Fruit fly (Drosophila melanogaster) whole organism, prepupa: ENCODE results near the gene CG7341.

Source experiments
- CG10631 ChIP-seq: fragments of 200-800 bp; sonication (Bioruptor generic); optimal IDR thresholded peaks from 2 replicates; lab custom pipeline; 2016; ENCODE audit warnings: missing biosample characterization, missing genetic modification characterization
- CG10669 ChIP-seq: fragments of 200-800 bp; sonication (Bioruptor generic); optimal IDR thresholded peaks from 3 replicates; lab custom pipeline; 2018; ENCODE audit warnings: missing biosample characterization, mild to moderate bottlenecking, missing genetic modification characterization, moderate library complexity
- CG11294 ChIP-seq: fragments of 200-800 bp; sonication (Bioruptor generic); IDR thresholded peaks from 2 replicates; pipeline ENCODE4 v1.3.6; 2022; ENCODE audit warnings: missing biosample characterization, missing genetic modification characterization
- CG11762 ChIP-seq: fragments of 200-800 bp; sonication (Bioruptor generic); optimal IDR thresholded peaks from 3 replicates; lab custom pipeline; 2016; ENCODE audit warnings: missing biosample characterization, missing genetic modification characterization; ENCODE audit not compliant: insufficient read depth
- CG11902 ChIP-seq: fragments of 200-800 bp; sonication (Bioruptor generic); optimal IDR thresholded peaks from 3 replicates; lab custom pipeline; 2016; ENCODE audit warnings: missing biosample characterization, missing genetic modification characterization
- CG15336 ChIP-seq: fragments of 200-800 bp; sonication (Bioruptor generic); IDR thresholded peaks from 2 replicates; pipeline ENCODE4 v1.3.6; 2022; ENCODE audit warnings: missing biosample characterization, missing genetic modification characterization
- CG16779 ChIP-seq: fragments of 200-800 bp; sonication (Bioruptor generic); optimal IDR thresholded peaks from 3 replicates; lab custom pipeline; 2017; ENCODE audit warnings: missing biosample characterization, mild to moderate bottlenecking, missing genetic modification characterization
- CG3032 ChIP-seq: fragments of 200-800 bp; optimal IDR thresholded peaks from 2 replicates; lab custom pipeline; 2019; ENCODE audit warnings: missing biosample characterization, mild to moderate bottlenecking, missing genetic modification characterization, moderate library complexity
- CG31627 ChIP-seq: fragments of 200-800 bp; sonication (Bioruptor generic); optimal IDR thresholded peaks from 3 replicates; lab custom pipeline; 2016; ENCODE audit warnings: missing biosample characterization, missing genetic modification characterization
- CG34406 ChIP-seq: fragments of 200-800 bp; sonication (Bioruptor generic); optimal IDR thresholded peaks from 3 replicates; lab custom pipeline; 2016; ENCODE audit warnings: missing biosample characterization, missing genetic modification characterization
- CG3919 ChIP-seq: fragments of 200-800 bp; sonication (Bioruptor generic); optimal IDR thresholded peaks from 3 replicates; lab custom pipeline; 2016; ENCODE audit warnings: missing biosample characterization, missing genetic modification characterization
- CG4318 ChIP-seq: fragments of 200-800 bp; sonication (Bioruptor generic); optimal IDR thresholded peaks from 3 replicates; lab custom pipeline; 2017; ENCODE audit warnings: missing biosample characterization, mild to moderate bottlenecking, missing genetic modification characterization
- CG6276 ChIP-seq: fragments of 200-800 bp; sonication (Bioruptor generic); optimal IDR thresholded peaks from 2 replicates; lab custom pipeline; 2017; ENCODE audit warnings: missing biosample characterization, mild to moderate bottlenecking, missing genetic modification characterization
- CG6792 ChIP-seq: fragments of 200-800 bp; sonication (Bioruptor generic); optimal IDR thresholded peaks from 3 replicates; lab custom pipeline; 2016; ENCODE audit warnings: missing biosample characterization, missing genetic modification characterization
- CG6808 ChIP-seq: fragments of 200-800 bp; sonication (Bioruptor generic); optimal IDR thresholded peaks from 3 replicates; lab custom pipeline; 2017; ENCODE audit warnings: missing biosample characterization, missing genetic modification characterization, mild to moderate bottlenecking, moderate library complexity, missing genetic modification reagents
- CG6854 ChIP-seq: fragments of 200-800 bp; sonication (Bioruptor generic); optimal IDR thresholded peaks from 2 replicates; lab custom pipeline; 2017; ENCODE audit warnings: missing biosample characterization, mild to moderate bottlenecking, missing genetic modification characterization
- CG8119 ChIP-seq: fragments of 200-800 bp; sonication (Bioruptor generic); IDR thresholded peaks from 3 replicates; pipeline ENCODE4 v1.3.6; 2022; ENCODE audit warnings: missing biosample characterization, missing genetic modification characterization
- CG8319 ChIP-seq: fragments of 200-800 bp; sonication (Bioruptor generic); optimal IDR thresholded peaks from 3 replicates; lab custom pipeline; 2016; ENCODE audit warnings: missing biosample characterization, missing genetic modification characterization
- CG8632 ChIP-seq: fragments of 200-800 bp; sonication (Bioruptor generic); optimal IDR thresholded peaks from 3 replicates; lab custom pipeline; 2016; ENCODE audit warnings: missing biosample characterization, missing genetic modification characterization
- CG9139 ChIP-seq: fragments of 200-800 bp; sonication (Bioruptor generic); optimal IDR thresholded peaks from 3 replicates; lab custom pipeline; 2017; ENCODE audit warnings: missing biosample characterization, mild to moderate bottlenecking, missing genetic modification characterization
- Eip75B ChIP-seq: fragments of 200-800 bp; sonication (Bioruptor generic); optimal IDR thresholded peaks from 3 replicates; lab custom pipeline; 2016; ENCODE audit warnings: missing biosample characterization, missing genetic modification characterization
- Eip78C ChIP-seq: fragments of 200-800 bp; sonication (Bioruptor generic); peaks from one replicate; lab custom pipeline; 2016; ENCODE audit warnings: missing biosample characterization, missing genetic modification characterization
- Eip93F ChIP-seq: fragments of 200-800 bp; sonication (Bioruptor generic); optimal IDR thresholded peaks from 2 replicates; lab custom pipeline; 2016; ENCODE audit warnings: missing biosample characterization, mild to moderate bottlenecking, missing genetic modification characterization
- Ets21C ChIP-seq: fragments of 200-800 bp; sonication (Bioruptor generic); optimal IDR thresholded peaks from 3 replicates; lab custom pipeline; 2016; ENCODE audit warnings: missing biosample characterization, missing genetic modification characterization
- Ets96B ChIP-seq: fragments of 200-800 bp; optimal IDR thresholded peaks from 2 replicates; lab custom pipeline; 2019; ENCODE audit warnings: missing biosample characterization, mild to moderate bottlenecking, missing genetic modification characterization, moderate library complexity
- Gug ChIP-seq: fragments of 200-800 bp; sonication (Bioruptor generic); IDR thresholded peaks from 2 replicates; pipeline ENCODE4 v1.3.6; 2022; ENCODE audit warnings: missing biosample characterization, missing genetic modification characterization
- Hr38 ChIP-seq: sonication (Bioruptor generic); optimal IDR thresholded peaks from 2 replicates; lab custom pipeline; 2016; ENCODE audit warnings: missing biosample characterization, missing genetic modification characterization
- Hr39 ChIP-seq: fragments of 200-800 bp; sonication (Bioruptor generic); optimal IDR thresholded peaks from 2 replicates; lab custom pipeline; 2016; ENCODE audit warnings: missing biosample characterization, missing genetic modification characterization
- Hr4 ChIP-seq: fragments of 200-800 bp; sonication (Bioruptor generic); optimal IDR thresholded peaks from 3 replicates; lab custom pipeline; 2016; ENCODE audit warnings: missing biosample characterization, missing genetic modification characterization
- Met ChIP-seq: fragments of 200-800 bp; sonication (Bioruptor generic); optimal IDR thresholded peaks from 3 replicates; lab custom pipeline; 2016; ENCODE audit warnings: missing biosample characterization, missing genetic modification characterization
- OdsH ChIP-seq: fragments of 200-800 bp; sonication (Bioruptor generic); optimal IDR thresholded peaks from 3 replicates; lab custom pipeline; 2016; ENCODE audit warnings: missing biosample characterization, missing genetic modification characterization
- Sox14 ChIP-seq: fragments of 200-800 bp; sonication (Bioruptor generic); optimal IDR thresholded peaks from 3 replicates; lab custom pipeline; 2016; ENCODE audit warnings: missing biosample characterization, missing genetic modification characterization
- achi ChIP-seq: fragments of 200-800 bp; sonication (Bioruptor generic); optimal IDR thresholded peaks from 3 replicates; lab custom pipeline; 2016; ENCODE audit warnings: missing biosample characterization, missing genetic modification characterization
- cyc ChIP-seq: fragments of 200-800 bp; sonication (Bioruptor generic); optimal IDR thresholded peaks from 3 replicates; lab custom pipeline; 2016; ENCODE audit warnings: missing biosample characterization, missing genetic modification characterization
- dac ChIP-seq: fragments of 200-800 bp; sonication (Bioruptor generic); optimal IDR thresholded peaks from 2 replicates; lab custom pipeline; 2017; ENCODE audit warnings: missing biosample characterization, mild to moderate bottlenecking, missing genetic modification characterization
- dsx ChIP-seq: fragments of 200-800 bp; optimal IDR thresholded peaks from 3 replicates; lab custom pipeline; 2019; ENCODE audit warnings: missing biosample characterization, mild to moderate bottlenecking, missing genetic modification characterization, moderate library complexity; ENCODE audit not compliant: poor library complexity, severe bottlenecking
- eg ChIP-seq: fragments of 200-800 bp; sonication (Bioruptor generic); IDR thresholded peaks from 3 replicates; pipeline ENCODE4 v1.3.6; 2022; ENCODE audit warnings: missing biosample characterization, missing genetic modification characterization
- esn ChIP-seq: fragments of 200-800 bp; sonication (Bioruptor generic); optimal IDR thresholded peaks from 2 replicates; lab custom pipeline; 2016; ENCODE audit warnings: missing biosample characterization, mild to moderate bottlenecking, missing genetic modification characterization, moderate library complexity
- fd59A ChIP-seq: fragments of 200-800 bp; sonication (Bioruptor generic); optimal IDR thresholded peaks from 2 replicates; lab custom pipeline; 2017; ENCODE audit warnings: missing biosample characterization, mild to moderate bottlenecking, missing genetic modification characterization, missing genetic modification reagents
- lz ChIP-seq: fragments of 200-800 bp; sonication (Bioruptor generic); optimal IDR thresholded peaks from 3 replicates; lab custom pipeline; 2016; ENCODE audit warnings: missing biosample characterization, missing genetic modification characterization
- net ChIP-seq: fragments of 200-800 bp; sonication (Bioruptor generic); optimal IDR thresholded peaks from 3 replicates; lab custom pipeline; 2016; ENCODE audit warnings: missing biosample characterization, missing genetic modification characterization
- salr ChIP-seq, 2 experiments: fragments of 200-800 bp; sonication (Bioruptor generic); optimal IDR thresholded peaks; 3 replicates each; lab custom pipeline; 2016 to 2018; ENCODE audit warnings: missing biosample characterization in 2 of 2, missing genetic modification characterization in 2 of 2, mild to moderate bottlenecking in 1 of 2
- spab ChIP-seq: fragments of 200-800 bp; sonication (Bioruptor generic); optimal IDR thresholded peaks from 2 replicates; lab custom pipeline; 2017; ENCODE audit warnings: missing biosample characterization, mild to moderate bottlenecking, missing genetic modification characterization, missing genetic modification reagents
- svp ChIP-seq: fragments of 200-800 bp; sonication (Bioruptor generic); peaks from one replicate; lab custom pipeline; 2016; ENCODE audit warnings: missing biosample characterization, missing genetic modification characterization
- vri ChIP-seq: fragments of 200-800 bp; sonication (Bioruptor generic); optimal IDR thresholded peaks from 3 replicates; lab custom pipeline; 2016; ENCODE audit warnings: missing biosample characterization, mild to moderate bottlenecking, missing genetic modification characterization

Gene CG7341

dm6 chr3L:18062959-18063510 lies 49.7 kb upstream of the CG7341 start (continued):
- TF ChIP-seq dsx (GFP tag; lab: Kevin White, UChicago): peak; percentile 85
- TF ChIP-seq OdsH: peak; percentile 77
- TF ChIP-seq CG6854 (GFP tag; lab: Kevin White, UChicago): peak; percentile 26
- peak; percentile 80 for TF ChIP-seq Gug (GFP tag; lab: Robert Waterston, UW)
- peak; percentile 61 for TF ChIP-seq spab (GFP tag; lab: Kevin White, UChicago)
- peak; percentile 71 for TF ChIP-seq CG3919 (GFP tag; lab: Kevin White, UChicago)
- peak; percentile 13 for TF ChIP-seq CG8319 (GFP tag; lab: Kevin White, UChicago)
- TF ChIP-seq CG15336 (GFP tag; lab: Robert Waterston, UW): peak; percentile 77
- TF ChIP-seq Hr38 (GFP tag; lab: Kevin White, UChicago): no peak
- peak; percentile 82 for TF ChIP-seq net (GFP tag; lab: Kevin White, UChicago)
- peak; percentile 75 for TF ChIP-seq Sox14

dm6 chr3L:18064632-18065482 lies 47.9 kb upstream of the CG7341 start, which contains the start of gene Eip75B:
TSS of gene Eip75B (minus strand) at chr3L:18064696.
- TF ChIP-seq Hr39 (GFP tag; lab: Kevin White, UChicago) (peak; percentile 62), fd59A (GFP tag; lab: Kevin White, UChicago) (peak; percentile 55), CG8632 (GFP tag; lab: Kevin White, UChicago) (peak; percentile 60), svp (peak; percentile 86), Ets96B (tag; lab: Kevin White, UChicago) (peak; percentile 62), Eip78C (GFP tag; lab: Kevin White, UChicago) (peak; percentile 90), lz (GFP tag; lab: Kevin White, UChicago) (peak; percentile 76), CG8319 (GFP tag; lab: Kevin White, UChicago) (peak; percentile 50), salr (GFP tag; optimal IDR thresholded peaks at IDR 0.05; lab: Kevin White, UChicago) (peak in 1 of 2 experiments; percentile 78), OdsH (peak; percentile 71), eg (GFP tag; lab: Robert Waterston, UW) (no peak; the same call in 2 of the 3 replicates), Sox14 (peak; percentile 78), vri (GFP tag; lab: Kevin White, UChicago) (peak; percentile 0), esn (GFP tag; lab: Kevin White, UChicago) (peak; percentile 82), CG6854 (GFP tag; lab: Kevin White, UChicago) (no peak), CG31627 (peak; percentile 69), CG34406 (peak; percentile 49), CG11762 (peak; percentile 16), CG3919 (GFP tag; lab: Kevin White, UChicago) (peak; percentile 41), CG11902 (GFP tag; lab: Kevin White, UChicago) (peak; percentile 25), Gug (GFP tag; lab: Robert Waterston, UW) (peak; percentile 11; the same call in 1 of the 2 replicates), Eip93F (no peak), Eip75B (GFP tag; lab: Kevin White, UChicago) (peak; percentile 55), Hr4 (GFP tag; lab: Kevin White, UChicago) (peak; percentile 68), CG6808 (GFP tag; lab: Kevin White, UChicago) (peak; percentile 65), dac (GFP tag; lab: Kevin White, UChicago) (no peak), CG6792 (GFP tag; lab: Kevin White, UChicago) (peak; percentile 64), CG11294 (no peak), CG9139 (GFP tag; lab: Kevin White, UChicago) (no peak), net (GFP tag; lab: Kevin White, UChicago) (peak; percentile 63), CG16779 (tag; lab: Kevin White, UChicago) (peak; percentile 4), CG10669 (GFP tag; lab: Kevin White, UChicago) (peak; percentile 58), Ets21C (GFP tag; lab: Kevin White, UChicago) (peak; percentile 43), dsx (GFP tag; lab: Kevin White, UChicago) (peak; percentile 18), CG3032 (tag; lab: Kevin White, UChicago) (peak; percentile 70), CG15336 (GFP tag; lab: Robert Waterston, UW) (peak; percentile 48; the same call in 1 of the 2 replicates), achi (GFP tag; lab: Kevin White, UChicago) (peak; percentile 72), CG4318 (GFP tag; lab: Kevin White, UChicago) (peak; percentile 26), CG6276 (GFP tag; lab: Kevin White, UChicago) (peak; percentile 18), CG10631 (peak; percentile 67), Met (GFP tag; lab: Kevin White, UChicago) (peak; percentile 67), CG8119 (peak; percentile 56; the same call in 2 of the 3 replicates), cyc (GFP tag; lab: Kevin White, UChicago) (peak; percentile 45)
